Fruit fly (Drosophila melanogaster) S2 (cell line): ENCODE measurements around the gene VhaAC39-1.

Experiments
- CG8478 ChIP-seq: fragments of >200 bp; optimal IDR thresholded peaks from 2 replicates; lab custom pipeline; 2018
- CTCF ChIP-seq, 2 experiments: fragments of >200 bp; optimal IDR thresholded peaks; 2 replicates each; lab custom pipeline; 2018

Gene VhaAC39-1

DNA sequence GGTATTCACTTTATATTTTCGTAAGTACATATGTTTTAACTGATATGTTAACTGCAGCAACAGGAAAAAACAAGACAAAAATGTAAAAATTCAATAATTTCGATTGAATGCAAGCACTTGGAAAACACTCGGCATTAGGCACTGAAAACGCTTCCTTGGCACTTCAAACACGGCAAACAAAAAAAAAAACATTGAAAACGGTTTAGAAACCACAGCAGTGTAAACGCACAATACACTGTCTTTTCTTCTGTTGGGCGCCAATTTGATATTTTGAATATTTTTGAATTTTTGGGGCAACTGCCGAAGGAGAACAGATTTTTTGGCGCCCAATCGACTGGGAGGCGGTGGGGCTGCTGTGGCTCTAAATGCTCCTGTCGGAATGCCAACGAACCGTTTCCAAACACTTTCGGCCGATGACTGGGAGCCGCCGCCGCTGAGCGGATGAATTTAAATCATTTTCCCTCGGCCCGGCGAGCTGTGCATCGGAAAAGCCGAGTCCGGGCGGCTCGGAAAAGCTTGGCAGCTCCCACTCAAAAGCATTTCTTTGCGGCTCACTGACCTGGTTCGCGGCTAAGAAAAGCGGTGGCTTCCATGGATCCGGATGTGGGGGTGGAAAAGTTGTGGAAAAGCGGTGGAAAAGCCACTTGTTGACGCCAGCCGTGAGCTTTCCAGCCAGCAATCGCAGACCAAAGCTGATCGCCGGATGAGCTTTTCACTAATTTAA is 50.1 kb downstream of the VhaAC39-1 start, which contains the start of gene CG42541:
Gene CG42541 (minus strand): TSS at position 51 of the 724 bp plus-strand sequence.
- TF ChIP-seq CG8478: no peak
- TF ChIP-seq CTCF (optimal IDR thresholded peaks at IDR 0.05; lab: Kevin White, UChicago): no peak

DNA sequence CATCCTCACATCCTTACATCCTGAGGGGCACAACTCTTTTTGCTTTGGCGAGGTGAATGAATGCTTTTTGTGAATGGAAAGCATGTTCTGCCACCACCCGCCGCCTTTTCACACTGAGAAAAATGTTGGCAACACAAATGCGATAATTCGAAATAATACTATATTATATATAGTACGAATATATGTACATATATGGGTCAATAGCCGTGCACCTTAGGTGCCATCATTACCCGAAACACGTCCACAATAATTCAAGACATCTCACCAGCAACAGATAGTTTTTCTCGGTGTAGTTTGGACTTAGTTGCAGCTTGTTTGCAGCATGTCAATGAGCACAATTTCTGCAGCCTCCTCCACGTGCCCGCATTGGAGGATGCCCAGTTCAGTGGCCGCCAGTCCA is 51.1 kb downstream of the VhaAC39-1 start:
- TF ChIP-seq CG8478 (no peak), CTCF (optimal IDR thresholded peaks at IDR 0.05; lab: Kevin White, UChicago) (no peak)
